Fruit fly (Drosophila melanogaster) whole organism, wandering third instar larva: ENCODE measurements around the gene CG11360.

Experiments
- CG9705 ChIP-seq: fragments of 200-800 bp; sonication (Bioruptor generic); optimal IDR thresholded peaks from 2 replicates; lab custom pipeline; 2018; ENCODE audit warnings: missing biosample characterization, mild to moderate bottlenecking, missing genetic modification characterization
- Dif ChIP-seq: fragments of 200-275, 200-300 bp; sonication (Bioruptor generic); optimal IDR thresholded peaks from 2 replicates; lab custom pipeline; 2018; ENCODE audit warnings: missing biosample characterization, missing genetic modification characterization; ENCODE audit not compliant: partially characterized antibody
- Hr78 ChIP-seq: fragments of >200 bp; optimal IDR thresholded peaks from 2 replicates; lab custom pipeline; 2017; ENCODE audit warnings: missing biosample characterization, missing genetic modification characterization
- brk ChIP-seq: fragments of 200-800 bp; sonication (Bioruptor generic); optimal IDR thresholded peaks from 2 replicates; lab custom pipeline; 2016; ENCODE audit warnings: missing biosample characterization, mild to moderate bottlenecking, missing genetic modification characterization
- dmrt93B ChIP-seq: fragments of 200-800 bp; sonication (Bioruptor generic); optimal IDR thresholded peaks from 2 replicates; lab custom pipeline; 2018; ENCODE audit warnings: missing biosample characterization, mild to moderate bottlenecking, missing genetic modification characterization
- h ChIP-seq: fragments of 200-800 bp; sonication (Bioruptor generic); optimal IDR thresholded peaks from 3 replicates; lab custom pipeline; 2016; ENCODE audit warnings: missing biosample characterization, mild to moderate bottlenecking, missing genetic modification characterization
- lola ChIP-seq: fragments of >200 bp; optimal IDR thresholded peaks from 2 replicates; lab custom pipeline; 2017; ENCODE audit warnings: missing biosample characterization, missing genetic modification characterization
- psq ChIP-seq: fragments of 200-800 bp; sonication (Bioruptor generic); optimal IDR thresholded peaks from 3 replicates; lab custom pipeline; 2017; ENCODE audit warnings: missing biosample characterization, mild to moderate bottlenecking, missing genetic modification characterization, moderate library complexity
- rgr ChIP-seq: fragments of 200-800 bp; sonication (Bioruptor generic); optimal IDR thresholded peaks from 3 replicates; lab custom pipeline; 2016; ENCODE audit warnings: missing biosample characterization, mild to moderate bottlenecking, missing genetic modification characterization
- tai ChIP-seq: sonication (Bioruptor generic); optimal IDR thresholded peaks from 2 replicates; lab custom pipeline; 2016; ENCODE audit warnings: missing biosample characterization, missing genetic modification characterization
- woc ChIP-seq: sonication (Bioruptor generic); optimal IDR thresholded peaks from 2 replicates; lab custom pipeline; 2016; ENCODE audit warnings: missing biosample characterization, mild to moderate bottlenecking, missing genetic modification characterization

DNA sequence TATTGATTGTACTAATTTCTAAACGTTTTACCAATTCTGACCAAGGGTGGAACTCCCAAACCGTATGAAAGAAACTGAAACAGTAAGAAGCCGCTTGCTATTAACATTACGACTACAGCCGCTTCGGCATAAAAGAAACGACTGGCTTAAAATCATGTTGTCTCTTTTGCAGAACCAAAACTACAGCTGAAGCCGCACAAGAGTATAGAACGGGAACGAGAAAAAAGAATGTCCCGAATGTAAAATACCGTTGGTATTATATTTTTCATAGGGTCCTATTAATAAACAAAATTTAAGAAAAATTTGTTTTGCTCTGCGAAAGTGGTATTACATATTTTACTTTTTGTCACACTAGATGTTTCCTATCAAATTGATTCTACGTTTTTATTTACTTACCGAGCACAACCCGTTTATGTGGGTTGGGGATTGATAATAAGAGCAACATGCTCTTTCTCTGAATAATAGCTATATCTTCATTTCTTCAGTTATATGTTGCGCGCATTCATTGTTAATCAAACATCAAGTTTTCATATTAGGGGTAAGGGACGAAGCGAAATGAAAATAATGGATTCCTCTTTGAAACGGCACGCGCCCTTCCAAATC lies 24.4 kb upstream of the CG11360 start, which contains the start of gene Ekar:
- TF ChIP-seq lola (GFP tag; lab: Kevin White, UChicago): no peak
- TF ChIP-seq Hr78 (GFP tag; lab: Kevin White, UChicago): no peak
- no peak for TF ChIP-seq h (GFP tag; lab: Kevin White, UChicago)
- TF ChIP-seq woc (GFP tag; lab: Kevin White, UChicago): no peak
- no peak for TF ChIP-seq psq (GFP tag; lab: Kevin White, UChicago)
- no peak for TF ChIP-seq dmrt93B (GFP tag; lab: Kevin White, UChicago)
- no peak for TF ChIP-seq rgr (GFP tag; lab: Kevin White, UChicago)
- no peak for TF ChIP-seq CG9705 (GFP tag; lab: Kevin White, UChicago)
- TF ChIP-seq Dif (GFP tag; lab: Kevin White, UChicago): no peak
- TF ChIP-seq tai (GFP tag; lab: Kevin White, UChicago): no peak
- no peak for TF ChIP-seq brk (GFP tag; lab: Kevin White, UChicago)
